Worm (Caenorhabditis elegans) whole organism, L3 larva: ENCODE measurements around the gene F31B9.7.

Experiments
- R02D3.7 ChIP-seq: fragments of 150-350 bp; optimal IDR thresholded peaks from 2 replicates; lab custom pipeline; 2014; ENCODE audit warnings: missing biosample characterization, missing genetic modification characterization
- ceh-16 ChIP-seq: sonication (generic microtip); optimal IDR thresholded peaks from 2 replicates; lab custom pipeline; 2017; ENCODE audit warnings: missing biosample characterization, missing genetic modification characterization
- ceh-28 ChIP-seq: fragments of 150-350 bp; optimal IDR thresholded peaks from 2 replicates; lab custom pipeline; 2014; ENCODE audit warnings: missing biosample characterization, missing genetic modification reagents, missing genetic modification characterization
- ceh-82 ChIP-seq: fragments of 150-350 bp; optimal IDR thresholded peaks from 2 replicates; lab custom pipeline; 2014; ENCODE audit warnings: missing biosample characterization, missing genetic modification characterization
- lin-15B ChIP-seq: fragments of 150-350 bp; optimal IDR thresholded peaks from 2 replicates; lab custom pipeline; 2014; ENCODE audit warnings: missing biosample characterization, missing genetic modification characterization
- mdl-1 ChIP-seq: fragments of 150-350 bp; optimal IDR thresholded peaks from 2 replicates; lab custom pipeline; 2014; ENCODE audit warnings: missing biosample characterization, missing genetic modification characterization
- nhr-12 ChIP-seq: fragments of 150-350 bp; optimal IDR thresholded peaks from 2 replicates; lab custom pipeline; 2014; ENCODE audit warnings: missing biosample characterization, missing genetic modification characterization
- nhr-77 ChIP-seq: fragments of 150-350 bp; optimal IDR thresholded peaks from 2 replicates; lab custom pipeline; 2014; ENCODE audit warnings: missing biosample characterization, missing genetic modification characterization
- snpc-4 ChIP-seq: fragments of 150-350 bp; optimal IDR thresholded peaks from 2 replicates; lab custom pipeline; 2014; ENCODE audit warnings: missing biosample characterization, missing genetic modification characterization
- unc-62 ChIP-seq: fragments of 150-350 bp; sonication (generic microtip); optimal IDR thresholded peaks from 4 replicates; lab custom pipeline; 2014; ENCODE audit warnings: missing biosample characterization, missing genetic modification reagents, missing genetic modification characterization
- ztf-11 ChIP-seq: fragments of 150-350 bp; optimal IDR thresholded peaks from 2 replicates; lab custom pipeline; 2014; ENCODE audit warnings: missing biosample characterization, missing genetic modification characterization

ce11 chrX:15944198-15944597 lies 24.7 kb downstream of the F31B9.7 start:
- TF ChIP-seq mdl-1 (tag; lab: Kevin White, UChicago) (no peak), ztf-11 (tag; lab: Kevin White, UChicago) (no peak), ceh-28 (tag; lab: Kevin White, UChicago) (no peak), nhr-12 (no peak), unc-62 (GFP tag; lab: Kevin White, UChicago) (no peak), ceh-82 (no peak), nhr-77 (tag; lab: Kevin White, UChicago) (no peak), lin-15B (tag; lab: Kevin White, UChicago) (no peak), R02D3.7 (no peak), snpc-4 (tag; lab: Kevin White, UChicago) (no peak), ceh-16 (tag; lab: Kevin White, UChicago) (no peak)
